Fruit fly (Drosophila melanogaster): Measurements from ENCODE around the gene ssp3.

DNA sequence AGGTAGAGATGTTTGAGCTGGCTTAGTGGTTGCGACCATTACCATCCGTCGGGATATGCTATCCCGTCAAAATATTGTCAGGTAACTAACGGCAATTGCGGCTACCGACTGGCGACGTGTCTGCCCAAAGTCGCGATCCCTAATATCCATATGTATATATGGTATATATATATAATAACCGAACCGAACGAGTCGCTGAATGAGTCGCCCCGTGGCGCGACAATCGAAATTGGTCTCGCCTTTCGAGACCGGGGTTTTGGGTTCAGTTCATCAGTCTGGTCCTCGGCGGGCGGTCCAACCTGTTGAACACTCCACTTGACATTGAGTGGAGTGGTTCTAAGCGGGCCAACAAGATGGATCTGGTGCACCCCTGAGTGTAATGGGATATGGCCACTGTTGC, 68.5 kb downstream of the ssp3 start:
- TF ChIP-seq usp (GFP tag; optimal IDR thresholded peaks at IDR 0.05) (no peak), EcR (GFP tag; optimal IDR thresholded peaks at IDR 0.05) (no peak), pan (optimal IDR thresholded peaks at IDR 0.05) (no peak), CG8478 (optimal IDR thresholded peaks at IDR 0.05) (no peak)

Data from whole organism.